Fruit fly (Drosophila melanogaster) whole organism, embryonic: ENCODE measurements around the gene tyn.

Experiments
- B-H2 ChIP-seq: fragments of 200-800 bp; sonication (Bioruptor generic); optimal IDR thresholded peaks from 2 replicates; lab custom pipeline; 2018; ENCODE audit warnings: missing biosample characterization, mild to moderate bottlenecking, missing genetic modification characterization
- BEAF-32 ChIP-seq: fragments of 200-800 bp; sonication (Bioruptor generic); optimal IDR thresholded peaks from 3 replicates; lab custom pipeline; 2017; ENCODE audit warnings: missing biosample characterization, missing genetic modification characterization, mild to moderate bottlenecking, moderate library complexity, missing genetic modification reagents
- Bgb ChIP-seq: fragments of 200-800 bp; sonication (Bioruptor generic); IDR thresholded peaks from 2 replicates; pipeline ENCODE4 v1.3.6; 2022; ENCODE audit warnings: missing biosample characterization, missing genetic modification characterization; ENCODE audit not compliant: partially characterized antibody
- CG10654 ChIP-seq: fragments of 200-800 bp; sonication (Bioruptor generic); optimal IDR thresholded peaks from 2 replicates; lab custom pipeline; 2016; ENCODE audit warnings: missing biosample characterization, missing genetic modification characterization
- CG11456 ChIP-seq: fragments of 200-800 bp; sonication (Bioruptor generic); IDR thresholded peaks from 3 replicates; pipeline ENCODE4 v1.3.6; 2022; ENCODE audit warnings: missing biosample characterization, missing genetic modification characterization
- CG13287 ChIP-seq: fragments of 200-800 bp; sonication (Bioruptor generic); IDR thresholded peaks from 2 replicates; pipeline ENCODE4 v1.3.6; 2022; ENCODE audit warnings: missing biosample characterization, missing genetic modification characterization; ENCODE audit not compliant: partially characterized antibody
- CG13296 ChIP-seq: fragments of 200-800 bp; sonication (Bioruptor generic); optimal IDR thresholded peaks from 3 replicates; lab custom pipeline; 2018; ENCODE audit warnings: missing biosample characterization, mild to moderate bottlenecking, missing genetic modification characterization
- CG15073 ChIP-seq: fragments of 200-800 bp; sonication (Bioruptor generic); optimal IDR thresholded peaks from 2 replicates; lab custom pipeline; 2016; ENCODE audit warnings: missing biosample characterization, missing genetic modification characterization
- CG15514 ChIP-seq: fragments of 200-800 bp; sonication (Bioruptor generic); optimal IDR thresholded peaks from 3 replicates; lab custom pipeline; 2017; ENCODE audit warnings: missing biosample characterization, missing genetic modification characterization, mild to moderate bottlenecking, moderate library complexity, missing genetic modification reagents
- CG15696 ChIP-seq: fragments of 200-800 bp; sonication (Bioruptor generic); optimal IDR thresholded peaks from 2 replicates; lab custom pipeline; 2019; ENCODE audit warnings: missing biosample characterization, mild to moderate bottlenecking, missing genetic modification characterization, moderate library complexity
- CG1603 ChIP-seq: fragments of 200-800 bp; sonication (Bioruptor generic); optimal IDR thresholded peaks from 2 replicates; lab custom pipeline; 2019; ENCODE audit warnings: missing biosample characterization, mild to moderate bottlenecking, missing genetic modification characterization, moderate library complexity
- CG33213 ChIP-seq: fragments of 200-800 bp; sonication (Bioruptor generic); optimal IDR thresholded peaks from 3 replicates; lab custom pipeline; 2016; ENCODE audit warnings: missing biosample characterization, missing genetic modification characterization
- CG34224 ChIP-seq: fragments of 200-800 bp; sonication (Bioruptor generic); IDR thresholded peaks from 3 replicates; pipeline ENCODE4 v1.3.6; 2022; ENCODE audit warnings: missing biosample characterization, missing genetic modification characterization; ENCODE audit not compliant: partially characterized antibody
- CG34376 ChIP-seq: fragments of 200-800 bp; sonication (Bioruptor generic); optimal IDR thresholded peaks from 2 replicates; lab custom pipeline; 2018; ENCODE audit warnings: missing biosample characterization, mild to moderate bottlenecking, missing genetic modification characterization
- CG3995 ChIP-seq: fragments of 200-800 bp; sonication (Bioruptor generic); optimal IDR thresholded peaks from 3 replicates; lab custom pipeline; 2016; ENCODE audit warnings: missing biosample characterization, missing genetic modification characterization
- CG4730 ChIP-seq: fragments of 200-800 bp; sonication (Bioruptor generic); IDR thresholded peaks from 2 replicates; pipeline ENCODE4 v1.3.6; 2022; ENCODE audit warnings: missing biosample characterization, missing genetic modification characterization
- CG6791 ChIP-seq: fragments of 200-800 bp; sonication (Bioruptor generic); IDR thresholded peaks from 3 replicates; pipeline ENCODE4 v1.3.6; 2022; ENCODE audit warnings: missing biosample characterization, missing genetic modification characterization; ENCODE audit not compliant: partially characterized antibody
- CG7556 ChIP-seq: fragments of 200-800 bp; sonication (Bioruptor generic); optimal IDR thresholded peaks from 2 replicates; lab custom pipeline; 2017; ENCODE audit warnings: missing biosample characterization, mild to moderate bottlenecking, missing genetic modification characterization
- CG9797 ChIP-seq: fragments of 200-800 bp; sonication (Bioruptor generic); optimal IDR thresholded peaks from 3 replicates; lab custom pipeline; 2018; ENCODE audit warnings: missing biosample characterization, mild to moderate bottlenecking, missing genetic modification characterization
- CTCF ChIP-seq: fragments of 200-800 bp; sonication (Bioruptor generic); optimal IDR thresholded peaks from 2 replicates; lab custom pipeline; 2017; ENCODE audit warnings: missing biosample characterization, mild to moderate bottlenecking, missing genetic modification characterization, moderate library complexity
- Doc2 ChIP-seq: fragments of 200-800 bp; sonication (Bioruptor generic); IDR thresholded peaks from 2 replicates; pipeline ENCODE4 v1.3.6; 2022; ENCODE audit warnings: missing biosample characterization, missing genetic modification characterization
- Dp ChIP-seq: fragments of 200-800 bp; sonication (Bioruptor generic); optimal IDR thresholded peaks from 2 replicates; lab custom pipeline; 2018; ENCODE audit warnings: missing biosample characterization, mild to moderate bottlenecking, missing genetic modification characterization, moderate library complexity
- Ets65A ChIP-seq: fragments of 200-800 bp; sonication (Bioruptor generic); peaks from one replicate; lab custom pipeline; 2016; ENCODE audit warnings: missing biosample characterization, missing genetic modification characterization
- Gsc ChIP-seq: fragments of 200-800 bp; sonication (Bioruptor generic); IDR thresholded peaks from 2 replicates; pipeline ENCODE4 v1.3.6; 2022; ENCODE audit warnings: missing biosample characterization, missing genetic modification characterization
- HLH3B ChIP-seq: fragments of 200-800 bp; sonication (Bioruptor generic); IDR thresholded peaks from 2 replicates; pipeline ENCODE4 v1.3.6; 2022; ENCODE audit warnings: missing biosample characterization, missing genetic modification characterization
- HmgZ ChIP-seq: fragments of 200-800 bp; sonication (Bioruptor generic); optimal IDR thresholded peaks from 2 replicates; lab custom pipeline; 2018; ENCODE audit warnings: missing biosample characterization, mild to moderate bottlenecking, missing genetic modification characterization
- Hmr ChIP-seq: fragments of 200-800 bp; sonication (Bioruptor generic); optimal IDR thresholded peaks from 3 replicates; lab custom pipeline; 2017; ENCODE audit warnings: mild to moderate bottlenecking, missing biosample characterization, missing genetic modification reagents, missing genetic modification characterization
- Lhr ChIP-seq: fragments of 200-800 bp; sonication (Bioruptor generic); optimal IDR thresholded peaks from 3 replicates; lab custom pipeline; 2017; ENCODE audit warnings: mild to moderate bottlenecking, missing biosample characterization, missing genetic modification reagents, missing genetic modification characterization
- Myb ChIP-seq: fragments of 200-800 bp; sonication (Bioruptor generic); optimal IDR thresholded peaks from 2 replicates; lab custom pipeline; 2016; ENCODE audit warnings: missing biosample characterization, missing genetic modification characterization
- Nf-YA ChIP-seq: fragments of 200-800 bp; sonication (Bioruptor generic); IDR thresholded peaks from 2 replicates; pipeline ENCODE4 v1.3.6; 2022; ENCODE audit warnings: missing biosample characterization, missing genetic modification characterization
- Sry-β ChIP-seq: fragments of 200-800 bp; sonication (Bioruptor generic); optimal IDR thresholded peaks from 2 replicates; lab custom pipeline; 2018; ENCODE audit warnings: missing biosample characterization, mild to moderate bottlenecking, missing genetic modification characterization, moderate library complexity
- Sry-δ ChIP-seq: fragments of 200-800 bp; sonication (Bioruptor generic); optimal IDR thresholded peaks from 2 replicates; lab custom pipeline; 2016; ENCODE audit warnings: missing biosample characterization, missing genetic modification characterization
- al ChIP-seq: fragments of 200-800 bp; sonication (Bioruptor generic); IDR thresholded peaks from 2 replicates; pipeline ENCODE4 v1.3.6; 2022; ENCODE audit warnings: missing biosample characterization, missing genetic modification characterization
- amos ChIP-seq: fragments of 200-800 bp; sonication (Bioruptor generic); IDR thresholded peaks from 2 replicates; pipeline ENCODE4 v1.3.6; 2022; ENCODE audit warnings: missing biosample characterization, missing genetic modification characterization; ENCODE audit not compliant: partially characterized antibody
- btn ChIP-seq: fragments of 200-800 bp; sonication (Bioruptor generic); optimal IDR thresholded peaks from 2 replicates; lab custom pipeline; 2016; ENCODE audit warnings: missing biosample characterization, missing genetic modification characterization
- dpn ChIP-seq, 2 experiments: fragments of 200-800 bp; sonication (Bioruptor generic); optimal IDR thresholded peaks; 3 replicates each; lab custom pipeline; 2016; ENCODE audit warnings: missing biosample characterization in 2 of 2, missing genetic modification characterization in 2 of 2
- ewg ChIP-seq: fragments of 200-800 bp; sonication (Bioruptor generic); optimal IDR thresholded peaks from 3 replicates; lab custom pipeline; 2017; ENCODE audit warnings: mild to moderate bottlenecking, missing biosample characterization, missing genetic modification reagents, missing genetic modification characterization
- gsb ChIP-seq: fragments of 200-800 bp; sonication (Bioruptor generic); IDR thresholded peaks from 2 replicates; pipeline ENCODE4 v1.3.6; 2022; ENCODE audit warnings: missing biosample characterization, missing genetic modification characterization
- her ChIP-seq: fragments of 200-800 bp; sonication (Bioruptor generic); optimal IDR thresholded peaks from 2 replicates; lab custom pipeline; 2016; ENCODE audit warnings: missing biosample characterization, missing genetic modification characterization
- hth ChIP-seq: fragments of >200 bp; optimal IDR thresholded peaks from 2 replicates; lab custom pipeline; 2017; ENCODE audit warnings: inconsistent platforms
- luna ChIP-seq: fragments of 200-800 bp; sonication (Bioruptor generic); optimal IDR thresholded peaks from 2 replicates; lab custom pipeline; 2016; ENCODE audit warnings: missing biosample characterization, missing genetic modification characterization
- onecut ChIP-seq: fragments of 200-800 bp; sonication (Bioruptor generic); IDR thresholded peaks from 2 replicates; pipeline ENCODE4 v1.3.6; 2022; ENCODE audit warnings: missing biosample characterization, missing genetic modification characterization
- pita ChIP-seq: fragments of 200-800 bp; sonication (Bioruptor generic); optimal IDR thresholded peaks from 2 replicates; lab custom pipeline; 2017; ENCODE audit warnings: missing biosample characterization, mild to moderate bottlenecking, missing genetic modification characterization
- pum ChIP-seq: fragments of 200-800 bp; sonication (Bioruptor generic); optimal IDR thresholded peaks from 2 replicates; lab custom pipeline; 2016; ENCODE audit warnings: missing biosample characterization, missing genetic modification characterization
- pzg ChIP-seq: fragments of 200-800 bp; sonication (Bioruptor generic); optimal IDR thresholded peaks from 3 replicates; lab custom pipeline; 2018; ENCODE audit warnings: missing biosample characterization, mild to moderate bottlenecking, missing genetic modification characterization, moderate library complexity
- sens ChIP-seq: fragments of 200-800 bp; sonication (Bioruptor generic); peaks from one replicate; lab custom pipeline; 2016; ENCODE audit warnings: missing biosample characterization, missing genetic modification characterization
- shn ChIP-seq: fragments of 200-800 bp; sonication (Bioruptor generic); optimal IDR thresholded peaks from 3 replicates; lab custom pipeline; 2016; ENCODE audit warnings: missing biosample characterization, missing genetic modification characterization
- slou ChIP-seq: fragments of 200-800 bp; sonication (Bioruptor generic); optimal IDR thresholded peaks from 3 replicates; lab custom pipeline; 2016; ENCODE audit warnings: missing biosample characterization, missing genetic modification characterization
- stwl ChIP-seq: fragments of 200-800 bp; sonication (Bioruptor generic); optimal IDR thresholded peaks from 3 replicates; lab custom pipeline; 2018; ENCODE audit warnings: missing biosample characterization, mild to moderate bottlenecking, missing genetic modification characterization, moderate library complexity
- trem ChIP-seq: fragments of 200-800 bp; optimal IDR thresholded peaks from 3 replicates; lab custom pipeline; 2019; ENCODE audit warnings: missing biosample characterization, mild to moderate bottlenecking, missing genetic modification characterization, moderate library complexity

The tyn gene

dm6 chrX:140018-140417, at the start of gene tyn:
tyn (plus strand) TSS chrX:140318.
- no peak for TF ChIP-seq al
- TF ChIP-seq dpn (GFP tag; optimal IDR thresholded peaks at IDR 0.05; lab: Kevin White, UChicago): no peak
- TF ChIP-seq Sry-β (GFP tag; lab: Kevin White, UChicago): no peak
- TF ChIP-seq gsb (GFP tag; lab: Robert Waterston, UW): no peak
- no peak for TF ChIP-seq ewg
- TF ChIP-seq onecut (GFP tag; lab: Robert Waterston, UW): no peak
- no peak for TF ChIP-seq B-H2 (GFP tag; lab: Kevin White, UChicago)
- TF ChIP-seq her (GFP tag; lab: Kevin White, UChicago): no peak
- no peak for TF ChIP-seq CG15696 (tag; lab: Kevin White, UChicago)
- no peak for TF ChIP-seq trem
- TF ChIP-seq CG34224: no peak
- no peak for TF ChIP-seq CG9797 (GFP tag; lab: Kevin White, UChicago)
- TF ChIP-seq Nf-YA: no peak
- no peak for TF ChIP-seq CG4730 (GFP tag; lab: Robert Waterston, UW)
- TF ChIP-seq btn: no peak
- no peak for TF ChIP-seq CG34376 (GFP tag; lab: Kevin White, UChicago)
- no peak for TF ChIP-seq CG13287 (GFP tag; lab: Robert Waterston, UW)
- no peak for TF ChIP-seq Doc2 (GFP tag; lab: Robert Waterston, UW)

- TF ChIP-seq slou (GFP tag; lab: Kevin White, UChicago) (peak; percentile 41), CG7556 (GFP tag; lab: Kevin White, UChicago) (no peak), luna (GFP tag; lab: Kevin White, UChicago) (no peak), Ets65A (GFP tag; lab: Kevin White, UChicago) (peak; percentile 86)
Observed at dm6 chrX:115006-115405, 25.1 kb upstream of the tyn start.

DNA sequence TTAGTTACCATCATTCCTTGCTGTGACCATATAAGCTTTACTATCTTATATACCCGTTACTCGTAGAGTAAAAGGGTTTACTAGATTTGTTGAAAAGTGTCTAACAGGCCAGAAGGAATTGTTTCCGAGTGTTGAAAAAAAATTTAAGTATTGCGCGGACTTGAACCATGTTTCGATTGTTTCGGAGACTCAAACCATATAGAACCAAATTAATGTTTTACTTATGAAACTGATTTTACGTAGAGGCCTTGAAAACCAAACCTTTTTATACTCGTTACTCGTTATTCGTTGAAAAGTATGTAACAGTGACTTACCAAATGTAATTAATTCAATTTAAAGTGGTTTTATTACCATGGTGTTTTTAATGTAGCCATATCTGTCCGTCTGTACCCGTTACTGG, 16.3 kb upstream of the tyn start:
- peak; percentile 14 for TF ChIP-seq sens
- no peak for TF ChIP-seq CG33213 (GFP tag; lab: Kevin White, UChicago)
- TF ChIP-seq HmgZ (tag; lab: Kevin White, UChicago): peak; percentile 16
- TF ChIP-seq Hmr (GFP tag; lab: Kevin White, UChicago): peak; percentile 19
- peak; percentile 43; the same call in 1 of the 2 replicates for TF ChIP-seq CG13287 (GFP tag; lab: Robert Waterston, UW)
- no peak for TF ChIP-seq CG15073 (GFP tag; lab: Kevin White, UChicago)
- TF ChIP-seq BEAF-32 (GFP tag; lab: Kevin White, UChicago): peak; percentile 39
- TF ChIP-seq CG1603 (tag; lab: Kevin White, UChicago): peak; percentile 10
- TF ChIP-seq amos: peak; percentile 41; the same call in 1 of the 2 replicates
- peak; percentile 14 for TF ChIP-seq pzg (GFP tag; lab: Kevin White, UChicago)
- no peak for TF ChIP-seq CG10654
- 0 out of 3 replicates have a peak, but pooled peaks have one; percentile 24 for TF ChIP-seq CG6791 (GFP tag; lab: Robert Waterston, UW)
- TF ChIP-seq CG11456 (GFP tag; lab: Robert Waterston, UW): no peak
- peak; percentile 24 for TF ChIP-seq Dp (GFP tag; lab: Kevin White, UChicago)
- TF ChIP-seq CG3995 (GFP tag; lab: Kevin White, UChicago): peak; percentile 80
- TF ChIP-seq stwl (tag; lab: Kevin White, UChicago): peak; percentile 33
- TF ChIP-seq pita: peak; percentile 75
- TF ChIP-seq CTCF (GFP tag; lab: Kevin White, UChicago): peak; percentile 67
- no peak for TF ChIP-seq pum (GFP tag; lab: Kevin White, UChicago)
- TF ChIP-seq HLH3B (GFP tag; lab: Robert Waterston, UW): no peak
- peak; percentile 34 for TF ChIP-seq CG15514 (GFP tag; lab: Kevin White, UChicago)
- TF ChIP-seq hth (lab: Kevin White, UChicago): no peak
- no peak for TF ChIP-seq CG13296 (GFP tag; lab: Kevin White, UChicago)
- no peak for TF ChIP-seq shn (GFP tag; lab: Kevin White, UChicago)
- TF ChIP-seq Sry-δ (GFP tag; lab: Kevin White, UChicago): peak; percentile 14
- peak; percentile 45 for TF ChIP-seq Lhr (GFP tag; lab: Kevin White, UChicago)
- peak; percentile 55 for TF ChIP-seq Myb (GFP tag; lab: Kevin White, UChicago)
- TF ChIP-seq Gsc (GFP tag; lab: Robert Waterston, UW): no peak
- peak; percentile 45; the same call in 1 of the 2 replicates for TF ChIP-seq Bgb
